Fruit fly (Drosophila melanogaster) whole organism, wandering third instar larva: ENCODE data around the gene CG46383.

Experiments used
- CG32264 ChIP-seq: fragments of 200-800 bp; sonication (Bioruptor generic); optimal IDR thresholded peaks from 2 replicates; lab custom pipeline; 2016; ENCODE audit warnings: missing biosample characterization, missing genetic modification characterization
- Dif ChIP-seq: fragments of 200-275, 200-300 bp; sonication (Bioruptor generic); optimal IDR thresholded peaks from 2 replicates; lab custom pipeline; 2018; ENCODE audit warnings: missing biosample characterization, missing genetic modification characterization; ENCODE audit not compliant: partially characterized antibody
- Hr78 ChIP-seq: fragments of >200 bp; optimal IDR thresholded peaks from 2 replicates; lab custom pipeline; 2017; ENCODE audit warnings: missing biosample characterization, missing genetic modification characterization
- usp ChIP-seq: fragments of >200 bp; optimal IDR thresholded peaks from 2 replicates; lab custom pipeline; 2017; ENCODE audit warnings: missing biosample characterization, missing genetic modification characterization

- no peak for TF ChIP-seq Hr78 (GFP tag; lab: Kevin White, UChicago)
- TF ChIP-seq CG32264 (GFP tag; lab: Kevin White, UChicago), result no peak
- no peak for TF ChIP-seq usp (GFP tag; lab: Kevin White, UChicago)
- TF ChIP-seq Dif (GFP tag; lab: Kevin White, UChicago), result no peak
These were observed 27.8 kb downstream of the CG46383 start for dm6 chr3R:15922622-15923574.
